Fruit fly (Drosophila melanogaster) ovary, adult (tissue): Measurements from ENCODE around the gene Or9a.

ENCODE experiments used
- CG17801 ChIP-seq: fragments of 200-800 bp; optimal IDR thresholded peaks from 2 replicates; lab custom pipeline; 2019; ENCODE audit warnings: missing biosample characterization, mild to moderate bottlenecking, missing genetic modification characterization, moderate library complexity; ENCODE audit not compliant: partially characterized antibody

The Or9a gene

DNA sequence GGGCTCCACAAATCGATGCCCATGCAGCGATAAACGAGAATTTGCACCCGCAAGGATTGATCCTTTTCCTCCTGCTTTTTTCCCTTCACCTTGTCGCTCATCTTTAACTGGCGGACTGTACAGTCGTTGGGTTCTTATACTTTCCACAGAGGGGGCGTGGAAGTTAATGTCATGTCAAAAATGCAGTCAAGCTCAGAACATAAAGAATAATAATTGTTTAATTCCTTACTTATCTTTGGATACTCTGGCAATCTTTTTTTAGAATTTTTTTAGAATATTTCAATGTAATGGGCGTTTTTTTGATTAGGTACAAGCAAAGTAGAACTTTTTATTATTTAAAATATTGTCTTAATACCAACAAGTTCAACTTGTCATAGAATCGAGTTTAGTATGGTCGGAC, at the start of gene Or9a:
Gene Or9a, minus strand, starts transcription at position 101 of the 400 bp plus-strand sequence.
- no peak for TF ChIP-seq CG17801

DNA sequence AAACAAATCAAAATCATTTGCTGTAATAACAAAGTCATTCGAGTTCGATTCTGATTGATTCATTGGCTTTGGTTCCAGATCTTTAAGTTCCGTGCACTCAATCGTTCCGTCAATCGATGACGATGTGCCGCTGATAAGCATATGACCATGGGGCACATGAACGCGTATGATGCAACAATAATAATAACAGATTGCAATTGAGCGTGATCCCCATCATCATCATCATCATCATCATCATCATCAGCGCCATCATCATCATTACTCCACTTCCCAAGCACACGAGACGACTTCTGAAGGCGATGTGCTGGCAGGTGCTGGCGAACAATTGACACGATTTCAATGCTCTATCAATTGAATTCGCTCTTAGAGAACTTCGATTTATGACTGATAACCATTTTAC, 36.8 kb upstream of the Or9a start:
- TF ChIP-seq CG17801, result no peak

DNA sequence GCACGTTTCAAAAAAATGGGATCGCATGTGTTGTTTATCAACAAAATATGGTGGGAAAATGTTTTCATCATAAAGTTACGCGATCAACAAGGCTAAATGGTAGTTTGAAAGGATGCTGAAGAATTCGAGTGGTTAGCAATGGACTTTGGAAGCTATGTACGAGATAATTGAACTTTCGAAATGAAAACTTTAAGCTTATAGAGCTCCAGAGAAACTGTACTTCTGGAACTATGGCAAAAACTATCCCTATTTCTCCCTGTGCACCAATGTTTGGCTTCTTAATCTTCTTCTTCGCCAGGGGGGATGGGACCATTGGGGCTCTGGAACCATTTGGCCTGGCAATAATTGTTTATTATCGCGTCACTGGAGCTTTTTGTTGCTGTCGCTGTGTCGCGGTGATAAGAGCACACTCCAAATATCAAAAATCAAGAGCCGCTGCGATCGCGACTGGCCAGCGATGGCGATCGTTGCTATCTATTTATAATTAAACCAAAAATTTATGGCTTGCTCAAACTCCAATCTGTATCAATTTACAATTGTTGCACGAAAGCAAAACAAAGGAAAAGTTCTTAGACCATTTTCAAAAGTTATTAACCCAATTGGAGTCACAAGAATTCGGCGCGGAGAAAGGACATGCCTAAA, 28.6 kb upstream of the Or9a start:
- no peak for TF ChIP-seq CG17801

DNA sequence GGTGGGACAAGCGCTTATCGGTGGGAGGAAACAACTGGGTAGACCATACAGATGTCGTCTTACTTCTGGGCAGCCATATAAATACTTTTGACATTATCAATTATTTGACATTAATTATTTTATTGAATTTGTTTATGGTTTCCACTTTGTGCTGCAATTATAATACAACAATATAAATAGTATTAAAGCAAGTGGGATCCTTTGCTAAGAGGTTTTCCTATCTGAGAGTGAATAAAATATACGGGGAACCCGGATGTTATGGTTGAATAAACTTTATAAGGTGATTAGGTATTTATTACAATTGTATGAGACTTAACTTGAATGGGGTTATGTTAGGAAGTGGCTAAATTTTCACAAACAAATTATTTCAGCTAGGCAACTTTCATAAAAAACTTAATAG, 27.6 kb upstream of the Or9a start, which contains the start of gene CG32687:
Gene CG32687, minus strand, starts transcription at position 101 of the 400 bp plus-strand sequence.
- no peak for TF ChIP-seq CG17801

DNA sequence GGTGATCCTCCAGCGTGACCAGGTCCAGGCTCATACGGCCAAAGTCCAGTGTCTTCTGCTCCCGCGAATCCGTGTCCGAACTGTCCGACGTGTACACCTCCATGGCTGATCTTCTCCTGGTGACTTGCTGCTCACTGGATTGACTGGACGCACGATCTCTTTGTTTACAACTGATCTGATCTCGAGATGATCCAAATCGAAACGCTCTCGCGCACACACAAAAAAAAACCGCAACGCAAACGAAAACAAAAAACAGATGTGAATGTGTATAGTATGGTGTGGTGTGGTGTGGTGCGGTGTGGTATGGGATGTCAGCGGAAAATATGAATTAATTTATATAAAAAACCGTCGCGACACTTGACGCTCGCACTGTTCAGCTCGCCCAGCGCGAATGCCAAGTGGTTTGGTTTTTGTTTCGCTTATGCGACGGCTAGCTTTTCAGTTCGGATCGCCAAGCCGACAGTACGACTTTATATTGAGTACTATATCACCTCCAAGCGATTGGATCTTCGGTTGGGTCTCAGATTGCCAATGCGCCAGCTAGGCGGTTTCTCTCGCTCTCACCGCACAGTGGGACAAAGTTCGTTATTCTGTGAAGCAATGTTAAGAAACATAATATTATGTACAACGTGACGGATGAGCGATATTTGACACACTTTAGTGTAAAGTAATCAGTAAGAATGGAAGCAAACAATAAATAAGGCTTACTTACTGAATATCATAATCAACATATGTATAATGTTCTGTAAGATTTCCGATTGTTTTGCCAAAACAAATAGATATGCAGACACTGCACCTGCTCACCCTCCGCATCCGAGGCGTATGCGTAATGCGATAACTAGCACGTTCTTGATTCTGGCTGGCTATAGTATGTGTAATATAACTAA, 26.9 kb upstream of the Or9a start:
- TF ChIP-seq CG17801, result peak; percentile 77

DNA sequence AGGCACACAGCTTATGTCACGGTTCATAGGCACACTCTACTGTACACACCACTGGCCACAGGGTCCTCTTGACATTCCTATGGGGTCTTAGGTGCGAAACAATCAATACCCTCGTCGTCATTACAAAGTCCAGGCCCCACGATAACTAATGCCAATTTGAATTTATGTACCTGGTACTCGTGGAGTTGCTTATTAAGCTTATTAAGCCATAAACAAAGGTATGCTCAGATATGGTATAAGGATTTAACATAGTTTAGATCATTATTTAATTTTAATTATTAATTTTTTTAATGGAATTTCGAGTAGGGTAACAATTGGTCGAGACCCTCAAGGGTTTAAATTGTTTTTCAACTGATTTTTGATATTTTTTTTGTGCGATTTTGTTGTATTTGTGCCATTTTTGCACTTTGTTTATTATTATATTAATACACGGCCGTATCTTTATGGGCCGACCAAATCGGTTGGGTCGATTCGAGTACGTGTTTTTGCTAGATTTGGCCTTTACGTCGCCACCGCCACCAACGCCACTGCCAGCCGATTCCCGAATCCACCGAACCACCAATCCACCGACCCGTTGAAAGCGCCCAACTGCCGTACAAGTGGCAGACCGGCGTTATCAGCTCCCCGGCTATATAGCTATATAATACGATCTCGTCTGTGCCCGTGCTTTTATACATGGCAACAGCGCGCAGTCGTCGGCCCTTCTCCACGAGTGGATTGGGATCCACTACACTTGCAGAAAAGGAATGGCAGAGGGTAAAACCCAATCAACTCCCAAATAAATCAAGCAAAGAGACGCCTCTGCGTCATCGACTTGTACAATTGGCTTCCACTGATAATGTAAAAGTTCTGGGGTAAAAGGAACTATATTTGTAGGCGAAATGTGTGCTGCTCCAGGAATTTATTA, 25.0 kb upstream of the Or9a start:
- TF ChIP-seq CG17801, result peak; percentile 25

DNA sequence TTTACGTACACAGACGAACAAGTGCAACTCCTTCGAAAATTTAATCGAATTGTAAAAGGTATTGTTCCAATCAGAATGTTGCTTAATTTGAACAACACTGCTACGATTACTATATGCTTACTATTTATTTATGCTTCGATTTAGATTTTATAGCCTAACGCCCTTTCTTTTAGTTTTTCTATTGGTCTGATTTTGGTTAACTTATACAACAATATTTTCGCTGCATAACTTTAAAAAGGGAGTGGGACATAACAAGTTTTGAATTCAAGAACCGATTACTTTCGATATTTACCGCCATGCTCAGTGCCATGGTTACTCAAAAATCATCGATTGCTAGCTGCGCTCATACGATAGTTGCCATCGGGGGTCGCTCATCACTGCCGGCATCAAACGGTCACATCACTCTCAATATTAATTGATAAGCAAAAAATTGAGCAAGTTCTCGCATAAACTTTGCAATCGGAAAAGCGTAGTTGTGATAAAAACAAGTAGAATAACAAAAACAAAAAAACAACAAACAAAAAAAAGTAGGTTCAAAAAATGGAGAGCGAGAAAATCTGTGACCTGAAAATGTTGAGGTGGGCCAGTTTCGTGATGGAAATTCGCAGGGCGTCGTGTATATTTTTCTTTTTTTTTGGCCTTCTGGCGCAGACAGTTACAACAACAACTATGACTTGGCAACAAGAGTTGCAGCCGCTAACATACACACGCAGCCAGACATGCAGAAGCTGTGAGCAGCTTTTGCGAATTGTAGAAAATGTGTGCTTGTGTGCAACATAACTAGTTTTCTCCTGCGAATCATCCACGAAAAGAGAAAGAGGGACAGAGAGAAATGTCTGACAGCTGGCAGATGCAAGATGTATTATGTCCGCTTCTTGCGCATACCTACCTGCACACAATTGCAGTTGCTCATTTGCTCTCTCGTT, 19.2 kb upstream of the Or9a start, which contains the start of the genes CG2887 and PPP4R2r:
Gene CG2887, minus strand, starts transcription at position 51 of the 926 bp plus-strand sequence.
Gene PPP4R2r, plus strand, starts transcription at position 396 of the 926 bp plus-strand sequence.
- TF ChIP-seq CG17801, result peak; percentile 64

DNA sequence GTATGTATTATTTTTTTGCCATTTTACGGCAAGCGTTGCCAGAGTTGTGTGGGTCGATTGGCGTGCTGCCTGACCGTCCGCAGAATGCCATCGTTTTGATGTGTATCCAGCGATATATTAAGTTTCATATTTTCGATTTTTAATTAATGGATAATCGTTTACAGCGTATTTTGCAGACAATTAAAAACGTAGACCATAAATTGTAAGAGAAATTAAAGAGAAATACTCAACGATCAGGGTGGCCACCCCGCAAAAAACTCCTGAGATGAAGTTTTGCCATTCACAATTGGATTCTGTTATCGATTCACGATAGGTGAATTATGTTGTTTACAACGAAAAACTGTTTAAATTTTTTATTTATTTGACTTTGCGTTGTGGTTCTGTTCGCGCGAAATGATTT, 15.1 kb upstream of the Or9a start, which contains the start of gene nocte:
Gene nocte, minus strand, starts transcription at position 51 of the 400 bp plus-strand sequence.
- TF ChIP-seq CG17801, result no peak

DNA sequence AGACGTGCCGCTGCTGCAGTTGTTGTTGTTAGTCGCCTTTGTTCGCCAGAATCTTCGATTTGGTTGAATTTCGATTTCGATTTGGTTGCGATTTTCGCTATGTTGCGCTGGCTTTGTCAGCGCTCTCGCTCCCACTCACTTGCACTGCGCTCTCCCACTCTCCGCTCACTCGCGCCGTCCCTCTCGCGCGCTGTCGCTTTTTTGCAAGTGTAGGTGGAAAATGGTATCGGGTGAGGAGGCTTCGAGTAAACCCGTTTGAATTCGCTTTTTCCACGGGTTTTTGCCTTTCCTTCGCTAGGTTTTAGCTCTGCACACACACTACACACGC, 14.7 kb upstream of the Or9a start:
- no peak for TF ChIP-seq CG17801

DNA sequence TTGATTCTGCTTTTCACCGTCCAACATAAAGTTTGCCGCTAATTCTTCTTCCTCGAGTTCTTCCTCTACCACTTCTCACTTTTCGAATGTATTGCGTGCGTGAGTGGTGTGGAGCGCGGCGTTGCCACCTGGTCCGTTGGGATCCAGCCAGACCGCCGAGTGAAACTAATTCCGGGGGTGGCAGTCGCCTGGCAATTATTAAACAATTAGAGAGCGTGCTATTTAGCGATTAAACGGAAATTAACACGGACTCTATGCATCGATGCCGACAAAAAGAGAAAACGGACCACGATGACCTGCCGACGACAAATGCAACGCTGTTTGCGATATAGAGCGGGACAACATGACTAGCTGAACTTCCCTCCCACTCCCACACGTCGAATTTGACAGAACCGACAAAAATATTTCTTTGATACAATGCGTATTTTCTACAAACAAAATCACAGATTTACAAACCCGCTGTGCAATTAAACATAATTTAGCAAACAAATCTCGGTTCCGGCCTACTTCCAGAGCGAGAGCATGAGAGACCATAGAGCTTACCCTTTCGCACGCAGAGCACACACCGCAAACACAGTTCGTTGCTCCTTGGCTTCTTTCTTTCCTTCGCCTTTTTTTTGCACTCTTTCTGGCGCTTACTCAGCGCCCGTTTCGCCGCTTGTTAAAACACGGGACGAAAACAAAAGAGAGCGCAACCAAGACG, 14.2 kb upstream of the Or9a start, which contains the start of gene CG2889:
Gene CG2889, plus strand, starts transcription at position 429 of the 703 bp plus-strand sequence.
- TF ChIP-seq CG17801, result no peak

DNA sequence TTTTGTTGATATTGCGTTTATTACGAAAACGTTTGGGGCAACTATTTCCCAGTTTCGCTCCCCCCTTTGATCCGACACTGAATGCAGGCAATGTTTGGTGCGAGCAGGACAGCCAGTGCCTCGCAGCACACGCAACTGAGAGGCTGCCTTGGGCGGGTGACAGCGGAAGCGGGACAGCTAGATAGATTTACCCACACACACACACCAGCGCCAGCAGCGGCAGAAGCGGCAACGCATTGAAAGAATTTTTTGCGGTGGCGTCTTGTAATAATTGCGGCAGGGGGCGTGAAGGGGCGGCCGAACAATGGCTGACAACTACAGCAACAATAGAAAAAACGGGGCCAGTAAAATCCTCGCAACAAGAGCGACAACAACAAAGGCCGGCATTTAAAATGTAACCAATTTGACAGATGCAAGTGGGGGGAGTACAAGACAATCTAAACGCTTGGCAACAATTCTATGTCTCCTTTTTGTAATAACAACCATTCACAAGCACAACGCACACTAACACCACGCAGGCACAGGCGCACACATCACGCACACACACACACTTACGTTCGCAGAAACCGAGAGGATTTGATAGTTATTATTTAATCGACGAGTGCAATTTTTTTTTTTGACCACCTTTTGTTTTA, 13.3 kb upstream of the Or9a start:
- peak; percentile 6 for TF ChIP-seq CG17801

DNA sequence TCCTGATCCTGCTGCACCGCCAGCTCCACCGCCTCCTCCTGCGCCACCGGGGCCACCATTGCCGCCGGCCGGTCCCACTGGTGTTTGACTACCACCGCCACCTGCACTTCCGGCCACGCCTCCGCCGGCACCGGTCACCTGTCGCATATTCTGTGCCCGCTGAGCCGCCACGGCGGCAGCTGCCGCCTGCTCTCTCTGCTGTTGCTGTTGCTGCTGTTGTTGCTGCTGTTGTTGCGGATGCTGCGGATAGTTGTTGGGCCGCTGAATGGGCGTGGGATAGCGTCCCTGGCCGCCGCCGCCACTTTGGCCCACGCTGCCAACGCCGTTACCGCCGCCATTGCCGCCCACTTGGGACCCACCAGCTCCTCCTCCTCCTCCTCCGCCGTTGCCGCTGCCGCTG, 5.1 kb upstream of the Or9a start:
- no peak for TF ChIP-seq CG17801

DNA sequence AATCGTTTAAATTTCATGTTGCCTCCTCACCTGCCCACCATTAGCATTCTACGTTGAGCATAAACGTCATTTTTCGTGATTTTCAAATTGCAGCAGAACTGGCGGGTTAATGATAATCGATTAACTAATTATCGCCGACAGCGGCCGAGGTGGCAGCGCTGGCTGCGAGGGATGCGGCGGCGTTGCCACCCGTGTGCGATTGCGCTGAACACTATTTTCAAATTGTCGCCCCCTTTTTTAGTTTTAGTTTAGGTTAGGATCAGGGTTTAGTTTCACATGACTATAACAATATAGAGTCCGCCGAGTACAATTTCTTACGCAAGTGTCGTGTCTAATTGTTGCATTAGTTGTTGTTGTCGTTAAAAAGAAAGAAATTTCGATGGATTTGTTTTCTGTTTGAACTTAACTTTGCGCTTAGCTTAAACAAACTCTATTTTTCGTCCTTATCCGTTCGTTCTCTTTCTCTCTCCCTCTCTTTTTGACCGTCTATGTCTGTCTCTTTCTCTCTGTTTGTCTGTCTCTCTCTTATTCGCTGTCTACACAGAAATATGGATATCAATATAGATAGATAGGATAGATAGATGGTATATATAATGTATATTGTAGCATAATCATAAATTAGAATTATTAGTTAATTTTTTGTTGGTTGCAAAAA, 3.7 kb upstream of the Or9a start:
- TF ChIP-seq CG17801, result no peak

DNA sequence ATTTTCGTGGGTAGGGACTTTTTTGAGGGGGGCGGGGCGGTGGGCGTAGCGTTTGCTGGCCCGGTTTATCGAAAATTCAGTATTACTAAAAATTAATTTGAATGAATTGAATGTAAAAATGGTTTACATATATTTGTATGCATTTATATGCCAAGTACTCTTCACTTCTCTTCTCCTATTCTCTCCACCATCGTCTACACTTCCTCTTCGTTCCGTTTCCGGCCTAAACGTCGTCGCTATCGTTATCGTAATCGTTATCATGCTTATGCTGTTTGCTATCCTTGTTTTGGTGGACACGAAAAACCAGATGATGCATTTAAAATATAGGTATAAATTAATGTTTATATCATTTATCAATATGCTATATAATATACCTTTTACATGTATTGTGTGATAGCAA, 2.5 kb upstream of the Or9a start:
- no peak for TF ChIP-seq CG17801
